Worm (Caenorhabditis elegans): ENCODE results near the gene R13A1.10.
"Not testable (repeated sequence)": the region's sequence is repeated elsewhere in the genome, so short reads cannot be mapped to it uniquely, and the experiment has no call there.

- TF ChIP-seq W03F9.2, him-1 (tag; optimal IDR thresholded peaks at IDR 0.05): not testable (repeated sequence)
Observed at ce11 chrIV:7247243-7247642, 20.3 kb upstream of the R13A1.10 start, which contains the start of gene D2024.1.
